Fruit fly (Drosophila melanogaster): ENCODE results near the gene Or65b.

dm6 chr3L:6310489-6310888 is 14.9 kb upstream of the Or65b start:
- no peak for TF ChIP-seq Sin3A (optimal IDR thresholded peaks at IDR 0.05)
- no peak for TF ChIP-seq h (optimal IDR thresholded peaks at IDR 0.05)
- no peak for TF ChIP-seq psq (optimal IDR thresholded peaks at IDR 0.05)
- TF ChIP-seq insv (optimal IDR thresholded peaks at IDR 0.05): no peak
- TF ChIP-seq ttk (optimal IDR thresholded peaks at IDR 0.05): no peak

All from Kc167 (cell line).